Fruit fly (Drosophila melanogaster) whole organism, embryonic: ENCODE data around the gene CG3078.
A peak's percentile ranks its signal among the peaks of the same experiment; 100 is the strongest.

Experiments
- Aef1 ChIP-seq: fragments of 200-800 bp; sonication (Bioruptor generic); IDR thresholded peaks from 3 replicates; pipeline ENCODE4 v1.3.6; 2022; ENCODE audit warnings: missing biosample characterization, missing genetic modification characterization
- Atf-2 ChIP-seq: fragments of 200-800 bp; sonication (Bioruptor generic); optimal IDR thresholded peaks from 2 replicates; lab custom pipeline; 2016; ENCODE audit warnings: missing biosample characterization, missing genetic modification characterization
- B-H2 ChIP-seq: fragments of 200-800 bp; sonication (Bioruptor generic); optimal IDR thresholded peaks from 2 replicates; lab custom pipeline; 2018; ENCODE audit warnings: missing biosample characterization, mild to moderate bottlenecking, missing genetic modification characterization
- CG10321 ChIP-seq: fragments of 200-800 bp; sonication (Bioruptor generic); IDR thresholded peaks from 2 replicates; pipeline ENCODE4 v1.3.6; 2022; ENCODE audit warnings: missing biosample characterization, missing genetic modification characterization
- CG12071 ChIP-seq: fragments of 200-800 bp; sonication (Bioruptor generic); optimal IDR thresholded peaks from 3 replicates; lab custom pipeline; 2018; ENCODE audit warnings: missing biosample characterization, mild to moderate bottlenecking, missing genetic modification characterization
- CG16779 ChIP-seq: fragments of 200-800 bp; sonication (Bioruptor generic); IDR thresholded peaks from 2 replicates; pipeline ENCODE4 v1.3.6; 2022; ENCODE audit warnings: missing biosample characterization, missing genetic modification characterization
- CG18262 ChIP-seq: fragments of 200-800 bp; optimal IDR thresholded peaks from 3 replicates; lab custom pipeline; 2019; ENCODE audit warnings: missing biosample characterization, mild to moderate bottlenecking, missing genetic modification characterization, moderate library complexity
- CG2116 ChIP-seq: fragments of 200-800 bp; sonication (Bioruptor generic); optimal IDR thresholded peaks from 3 replicates; lab custom pipeline; 2018; ENCODE audit warnings: missing biosample characterization, mild to moderate bottlenecking, missing genetic modification characterization
- CG2678 ChIP-seq: fragments of 200-800 bp; sonication (Bioruptor generic); optimal IDR thresholded peaks from 3 replicates; lab custom pipeline; 2019; ENCODE audit warnings: missing biosample characterization, mild to moderate bottlenecking, missing genetic modification characterization, moderate library complexity
- CG2889 ChIP-seq: fragments of 200-800 bp; sonication (Bioruptor generic); IDR thresholded peaks from 3 replicates; pipeline ENCODE4 v1.3.6; 2022; ENCODE audit warnings: missing biosample characterization, missing genetic modification characterization
- CG3995 ChIP-seq: fragments of 200-800 bp; sonication (Bioruptor generic); optimal IDR thresholded peaks from 3 replicates; lab custom pipeline; 2016; ENCODE audit warnings: missing biosample characterization, missing genetic modification characterization
- CG4820 ChIP-seq: fragments of 200-800 bp; sonication (Bioruptor generic); optimal IDR thresholded peaks from 3 replicates; lab custom pipeline; 2016; ENCODE audit warnings: missing biosample characterization, missing genetic modification characterization
- CG7271 ChIP-seq: fragments of 200-800 bp; sonication (Bioruptor generic); optimal IDR thresholded peaks from 2 replicates; lab custom pipeline; 2018; ENCODE audit warnings: missing biosample characterization, mild to moderate bottlenecking, missing genetic modification characterization, moderate library complexity
- CG7372 ChIP-seq: fragments of 200-800 bp; sonication (Bioruptor generic); IDR thresholded peaks from 2 replicates; pipeline ENCODE4 v1.3.6; 2022; ENCODE audit warnings: missing biosample characterization, missing genetic modification characterization
- CG7963 ChIP-seq: fragments of 200-800 bp; sonication (Bioruptor generic); IDR thresholded peaks from 3 replicates; pipeline ENCODE4 v1.3.6; 2022; ENCODE audit warnings: missing biosample characterization, missing genetic modification characterization; ENCODE audit not compliant: partially characterized antibody
- CG9437 ChIP-seq: fragments of 200-800 bp; sonication (Bioruptor generic); optimal IDR thresholded peaks from 2 replicates; lab custom pipeline; 2018; ENCODE audit warnings: missing biosample characterization, mild to moderate bottlenecking, missing genetic modification characterization
- CG9727 ChIP-seq: fragments of 200-800 bp; sonication (Bioruptor generic); optimal IDR thresholded peaks from 3 replicates; lab custom pipeline; 2017; ENCODE audit warnings: missing biosample characterization, mild to moderate bottlenecking, missing genetic modification characterization
- CHES-1-like ChIP-seq: fragments of 200-800 bp; sonication (Bioruptor generic); optimal IDR thresholded peaks from 2 replicates; lab custom pipeline; 2016; ENCODE audit warnings: missing biosample characterization, missing genetic modification characterization
- Camta ChIP-seq: fragments of 200-800 bp; sonication (Bioruptor generic); optimal IDR thresholded peaks from 2 replicates; lab custom pipeline; 2016; ENCODE audit warnings: missing biosample characterization, missing genetic modification characterization
- E2f1 ChIP-seq: fragments of 200-800 bp; sonication (Bioruptor generic); IDR thresholded peaks from 2 replicates; pipeline ENCODE4 v1.3.6; 2022; ENCODE audit warnings: missing biosample characterization, missing genetic modification characterization
- H15 ChIP-seq: fragments of 200-800 bp; sonication (Bioruptor generic); IDR thresholded peaks from 3 replicates; pipeline ENCODE4 v1.3.6; 2022; ENCODE audit warnings: missing biosample characterization, missing genetic modification characterization
- Hmx ChIP-seq: fragments of 200-800 bp; sonication (Bioruptor generic); optimal IDR thresholded peaks from 2 replicates; lab custom pipeline; 2016; ENCODE audit warnings: missing biosample characterization, missing genetic modification characterization
- MESR4 ChIP-seq: fragments of 200-800 bp; sonication (Bioruptor generic); optimal IDR thresholded peaks from 2 replicates; lab custom pipeline; 2018; ENCODE audit warnings: missing biosample characterization, mild to moderate bottlenecking, missing genetic modification characterization, moderate library complexity
- NC2α ChIP-seq: fragments of 200-800 bp; sonication (Bioruptor generic); optimal IDR thresholded peaks from 2 replicates; lab custom pipeline; 2016; ENCODE audit warnings: missing biosample characterization, missing genetic modification characterization
- Nf-YA ChIP-seq: fragments of 200-800 bp; sonication (Bioruptor generic); IDR thresholded peaks from 2 replicates; pipeline ENCODE4 v1.3.6; 2022; ENCODE audit warnings: missing biosample characterization, missing genetic modification characterization
- Rx ChIP-seq: fragments of 200-800 bp; sonication (Bioruptor generic); IDR thresholded peaks from 2 replicates; pipeline ENCODE4 v1.3.6; 2022; ENCODE audit warnings: missing biosample characterization, missing genetic modification characterization
- Tbp ChIP-seq: fragments of >200 bp; optimal IDR thresholded peaks from 2 replicates; lab custom pipeline; 2018; ENCODE audit warnings: missing biosample characterization, missing genetic modification characterization
- YL-1 ChIP-seq: fragments of 200-800 bp; sonication (Bioruptor generic); optimal IDR thresholded peaks from 3 replicates; lab custom pipeline; 2017; ENCODE audit warnings: missing biosample characterization, mild to moderate bottlenecking, missing genetic modification characterization
- ac ChIP-seq: fragments of 200-800 bp; sonication (Bioruptor generic); optimal IDR thresholded peaks from 3 replicates; lab custom pipeline; 2017; ENCODE audit warnings: missing biosample characterization, mild to moderate bottlenecking, missing genetic modification characterization
- ara ChIP-seq: fragments of 200-800 bp; sonication (Bioruptor generic); IDR thresholded peaks from 2 replicates; pipeline ENCODE4 v1.3.6; 2022; ENCODE audit warnings: missing biosample characterization, missing genetic modification characterization
- ash1 ChIP-seq: fragments of 200-800 bp; sonication (Bioruptor generic); optimal IDR thresholded peaks from 2 replicates; lab custom pipeline; 2018; ENCODE audit warnings: missing biosample characterization, mild to moderate bottlenecking, missing genetic modification characterization
- bbx ChIP-seq: fragments of 200-800 bp; sonication (Bioruptor generic); IDR thresholded peaks from 2 replicates; pipeline ENCODE4 v1.3.6; 2022; ENCODE audit warnings: missing biosample characterization, missing genetic modification characterization; ENCODE audit not compliant: partially characterized antibody
- bcd ChIP-seq: fragments of 200-800 bp; sonication (Bioruptor generic); optimal IDR thresholded peaks from 2 replicates; lab custom pipeline; 2017; ENCODE audit warnings: missing biosample characterization, mild to moderate bottlenecking, missing genetic modification characterization
- dimm ChIP-seq: fragments of 200-800 bp; sonication (Bioruptor generic); IDR thresholded peaks from 2 replicates; pipeline ENCODE4 v1.3.6; 2022; ENCODE audit warnings: missing biosample characterization, missing genetic modification characterization
- dpn ChIP-seq, 2 experiments: fragments of 200-800 bp; sonication (Bioruptor generic); optimal IDR thresholded peaks; 3 replicates each; lab custom pipeline; 2016; ENCODE audit warnings: missing biosample characterization in 2 of 2, missing genetic modification characterization in 2 of 2
- gfzf ChIP-seq: fragments of 200-800 bp; sonication (Bioruptor generic); optimal IDR thresholded peaks from 2 replicates; lab custom pipeline; 2016; ENCODE audit warnings: missing biosample characterization, mild to moderate bottlenecking, missing genetic modification characterization, moderate library complexity
- grau ChIP-seq: fragments of 200-800 bp; optimal IDR thresholded peaks from 3 replicates; lab custom pipeline; 2019; ENCODE audit warnings: missing biosample characterization, mild to moderate bottlenecking, missing genetic modification characterization, moderate library complexity
- ham ChIP-seq: fragments of 200-800 bp; sonication (Bioruptor generic); IDR thresholded peaks from 2 replicates; pipeline ENCODE4 v1.3.6; 2022; ENCODE audit warnings: missing biosample characterization, missing genetic modification characterization
- hbn ChIP-seq: fragments of 200-800 bp; sonication (Bioruptor generic); IDR thresholded peaks from 2 replicates; pipeline ENCODE4 v1.3.6; 2022; ENCODE audit warnings: missing biosample characterization, missing genetic modification characterization; ENCODE audit not compliant: partially characterized antibody
- kay ChIP-seq: fragments of 200-800 bp; sonication (Bioruptor generic); optimal IDR thresholded peaks from 2 replicates; lab custom pipeline; 2016; ENCODE audit warnings: missing biosample characterization, missing genetic modification characterization
- lilli ChIP-seq: fragments of 200-800 bp; sonication (Bioruptor generic); optimal IDR thresholded peaks from 3 replicates; lab custom pipeline; 2016; ENCODE audit warnings: missing biosample characterization, missing genetic modification characterization
- mirr ChIP-seq: fragments of 200-800 bp; sonication (Bioruptor generic); optimal IDR thresholded peaks from 3 replicates; lab custom pipeline; 2018; ENCODE audit warnings: missing biosample characterization, mild to moderate bottlenecking, missing genetic modification characterization
- nerfin-2 ChIP-seq: fragments of 200-800 bp; sonication (Bioruptor generic); IDR thresholded peaks from 2 replicates; pipeline ENCODE4 v1.3.6; 2022; ENCODE audit warnings: missing biosample characterization, missing genetic modification characterization; ENCODE audit not compliant: partially characterized antibody
- pan ChIP-seq, 4 experiments: fragments of >200 bp in 3 of 4; fragments of 200-800 bp in 1 of 4; sonication (Bioruptor generic) in 1 of 4; optimal IDR thresholded peaks in 3 of 4; IDR thresholded peaks in 1 of 4; 2 replicates each; pipeline versions ENCODE4 v1.3.6 to Lab custom; 2017 to 2022; ENCODE audit warnings: missing biosample characterization in 2 of 4, missing genetic modification characterization in 2 of 4, mixed read lengths in 1 of 4
- prd ChIP-seq, 3 experiments: fragments of >200 bp in 2 of 3; fragments of 200-800 bp in 1 of 3; sonication (Bioruptor generic) in 1 of 3; optimal IDR thresholded peaks in 2 of 3; IDR thresholded peaks in 1 of 3; 2 replicates in 2 of 3; 3 replicates in 1 of 3; pipeline versions ENCODE4 v1.3.6 to Lab custom; 2017 to 2022; ENCODE audit warnings: missing biosample characterization in 1 of 3, missing genetic modification characterization in 1 of 3
- ranshi ChIP-seq: fragments of 200-800 bp; sonication (Bioruptor generic); IDR thresholded peaks from 2 replicates; pipeline ENCODE4 v1.3.6; 2022; ENCODE audit warnings: missing biosample characterization, missing genetic modification characterization
- sima ChIP-seq: fragments of 200-800 bp; sonication (Bioruptor generic); optimal IDR thresholded peaks from 2 replicates; lab custom pipeline; 2016; ENCODE audit warnings: missing biosample characterization, missing genetic modification characterization
- stc ChIP-seq: fragments of 200-800 bp; sonication (Bioruptor generic); IDR thresholded peaks from 2 replicates; pipeline ENCODE4 v1.3.6; 2022; ENCODE audit warnings: missing biosample characterization, missing genetic modification characterization
- vfl ChIP-seq: fragments of 200-800 bp; sonication (Bioruptor generic); optimal IDR thresholded peaks from 2 replicates; lab custom pipeline; 2016; ENCODE audit warnings: missing biosample characterization, missing genetic modification characterization
- zfh1 ChIP-seq: fragments of 200-800 bp; sonication (Bioruptor generic); IDR thresholded peaks from 3 replicates; pipeline ENCODE4 v1.3.6; 2022; ENCODE audit warnings: missing biosample characterization, missing genetic modification characterization

Gene CG3078

dm6 chrX:2301069-2301508 is 41.4 kb upstream of the CG3078 start (continued):
- peak in 1 of 2 experiments; percentile 18 for TF ChIP-seq dpn (GFP tag; optimal IDR thresholded peaks at IDR 0.05; lab: Kevin White, UChicago)
- TF ChIP-seq zfh1 (GFP tag; lab: Robert Waterston, UW) = no peak
- no peak for TF ChIP-seq CG16779
- TF ChIP-seq Nf-YA (GFP tag; lab: Robert Waterston, UW) = no peak
- TF ChIP-seq ham (GFP tag; lab: Robert Waterston, UW) = peak; percentile 37; the same call in 1 of the 2 replicates
- TF ChIP-seq CG7372 = no peak
- peak; percentile 37 for TF ChIP-seq CG3995
- no peak for TF ChIP-seq CG10321 (GFP tag; lab: Robert Waterston, UW)
- TF ChIP-seq CG12071 (GFP tag; lab: Kevin White, UChicago) = no peak
- TF ChIP-seq lilli (GFP tag; lab: Kevin White, UChicago) = peak; percentile 38
- TF ChIP-seq NC2α (GFP tag; lab: Kevin White, UChicago) = no peak
- TF ChIP-seq prd (optimal IDR thresholded peaks at IDR 0.05; lab: Kevin White, UChicago) = no peak
- TF ChIP-seq prd (GFP tag; IDR thresholded peaks at IDR 0.05; lab: Robert Waterston, UW) = peak; percentile 60; the same call in 2 of the 3 replicates
- TF ChIP-seq MESR4 (GFP tag; lab: Kevin White, UChicago) = no peak
- TF ChIP-seq mirr (GFP tag; lab: Kevin White, UChicago) = no peak
- no peak for TF ChIP-seq hbn (GFP tag; lab: Robert Waterston, UW)
- TF ChIP-seq E2f1 = peak; percentile 32; the same call in 1 of the 2 replicates
- TF ChIP-seq Camta (GFP tag; lab: Kevin White, UChicago) = no peak
- no peak for TF ChIP-seq CG9437 (GFP tag; lab: Kevin White, UChicago)
- TF ChIP-seq Tbp (GFP tag; lab: Kevin White, UChicago) = no peak
- no peak for TF ChIP-seq nerfin-2 (GFP tag; lab: Robert Waterston, UW)
- TF ChIP-seq CG18262 = no peak
- TF ChIP-seq Atf-2 = no peak
- TF ChIP-seq bcd (GFP tag; lab: Kevin White, UChicago) = peak; percentile 55
- TF ChIP-seq grau = peak; percentile 58
- no peak for TF ChIP-seq CG2116 (GFP tag; lab: Kevin White, UChicago)
- TF ChIP-seq stc = 0 out of 2 replicates have a peak, but pooled peaks have one; percentile 39
- TF ChIP-seq B-H2 (GFP tag; lab: Kevin White, UChicago) = no peak
- no peak for TF ChIP-seq sima (GFP tag; lab: Kevin White, UChicago)
- no peak for TF ChIP-seq YL-1
- peak; percentile 39 for TF ChIP-seq CG4820 (GFP tag; lab: Kevin White, UChicago)
- no peak for TF ChIP-seq CG7963 (GFP tag; lab: Robert Waterston, UW)
- no peak for TF ChIP-seq kay
- no peak for TF ChIP-seq vfl (GFP tag; lab: Kevin White, UChicago)
- no peak for TF ChIP-seq Rx (GFP tag; lab: Robert Waterston, UW)
- peak; percentile 48; the same call in 2 of the 3 replicates for TF ChIP-seq Aef1 (GFP tag; lab: Robert Waterston, UW)
- TF ChIP-seq pan (optimal IDR thresholded peaks at IDR 0.05; lab: Kevin White, UChicago) = no peak
- TF ChIP-seq pan (GFP tag; optimal IDR thresholded peaks at IDR 0.05 in 1 of 2, IDR thresholded peaks at IDR 0.05 in 1 of 2) = peak in 1 of 2 experiments; percentile 57
- no peak for TF ChIP-seq ara
- peak; percentile 20 for TF ChIP-seq CG9727
- TF ChIP-seq Hmx (GFP tag; lab: Kevin White, UChicago) = no peak
- 0 out of 2 replicates have a peak, but pooled peaks have one; percentile 12 for TF ChIP-seq ranshi (GFP tag; lab: Robert Waterston, UW)
- TF ChIP-seq bbx = no peak
- TF ChIP-seq dimm = no peak
- 0 out of 3 replicates have a peak, but pooled peaks have one; percentile 13 for TF ChIP-seq H15 (GFP tag; lab: Robert Waterston, UW)
- TF ChIP-seq ac = no peak
- no peak for TF ChIP-seq gfzf
- TF ChIP-seq CG2889 = peak; percentile 43; the same call in 1 of the 3 replicates
- TF ChIP-seq ash1 = no peak
- no peak for TF ChIP-seq CHES-1-like (GFP tag; lab: Kevin White, UChicago)
- peak; percentile 70 for TF ChIP-seq CG2678
- no peak for TF ChIP-seq CG7271 (tag; lab: Kevin White, UChicago)
